Worm (Caenorhabditis elegans) whole organism, L4 larva: ENCODE measurements around the gene B0393.4.

ENCODE experiments used
- duxl-1 ChIP-seq: sonication (generic microtip); optimal IDR thresholded peaks from 2 replicates; lab custom pipeline; 2016; ENCODE audit warnings: mild to moderate bottlenecking, missing genetic modification characterization, moderate library complexity, missing compliant biosample characterization; ENCODE audit not compliant: poor library complexity
- fkh-10 ChIP-seq: fragments of 150-350 bp; optimal IDR thresholded peaks from 2 replicates; lab custom pipeline; 2014; ENCODE audit warnings: missing biosample characterization, missing genetic modification reagents, missing genetic modification characterization
- lin-15B ChIP-seq: fragments of 150-350 bp; sonication (generic microtip); optimal IDR thresholded peaks from 3 replicates; lab custom pipeline; 2014; ENCODE audit warnings: missing biosample characterization, missing genetic modification characterization
- madf-5 ChIP-seq, 2 experiments: fragments of 200-800 bp; sonication (Bioruptor generic); IDR thresholded peaks; 2 replicates each; pipeline ENCODE4 v1.3.6; 2022; ENCODE audit warnings: missing compliant biosample characterization in 2 of 2, missing genetic modification characterization in 2 of 2
- mep-1 ChIP-seq: fragments of 150-350 bp; sonication (generic microtip); optimal IDR thresholded peaks from 3 replicates; lab custom pipeline; 2014; ENCODE audit warnings: missing biosample characterization, missing genetic modification characterization
- php-3 ChIP-seq: fragments of 200-800 bp; sonication (Bioruptor generic); IDR thresholded peaks from 2 replicates; pipeline ENCODE4 v1.3.6; 2022; ENCODE audit warnings: missing genetic modification reagents, missing genetic modification characterization, missing compliant biosample characterization

DNA sequence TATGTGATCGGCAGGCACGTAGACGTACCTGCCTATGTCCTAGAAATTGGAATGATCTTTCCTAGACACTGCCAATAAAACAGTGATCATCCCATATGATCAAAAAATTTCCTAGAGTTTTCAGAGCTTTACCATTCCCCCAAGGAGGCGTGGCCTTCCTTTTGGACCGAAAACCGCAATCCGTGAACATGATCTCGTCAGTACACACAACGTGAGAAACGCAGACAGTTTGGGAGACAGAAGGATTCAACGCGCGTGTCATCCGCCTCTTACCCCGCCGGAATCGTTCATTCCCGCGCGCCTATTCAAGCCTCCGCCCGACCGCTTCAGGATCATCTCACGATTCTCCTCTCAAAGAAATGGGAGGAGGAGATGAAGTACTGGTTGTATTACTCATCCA is 2.1 kb upstream of the B0393.4 start, which contains the start of gene B0393.5:
- TF ChIP-seq mep-1 (no peak), duxl-1 (tag; lab: Kevin White, UChicago) (no peak), lin-15B (tag; lab: Kevin White, UChicago) (no peak), madf-5 (GFP tag; IDR thresholded peaks at IDR 0.05; lab: Robert Waterston, UW) (no peak), php-3 (no peak), fkh-10 (GFP tag; lab: Kevin White, UChicago) (no peak)
